Fruit fly (Drosophila melanogaster) whole organism, prepupa: Measurements from ENCODE around the gene CG14042.

Source experiments
- Blimp-1 ChIP-seq: fragments of 200-800 bp; sonication (Bioruptor generic); optimal IDR thresholded peaks from 3 replicates; lab custom pipeline; 2017; ENCODE audit warnings: missing biosample characterization, missing genetic modification characterization, mild to moderate bottlenecking, moderate library complexity, missing genetic modification reagents
- CG16779 ChIP-seq: fragments of 200-800 bp; sonication (Bioruptor generic); optimal IDR thresholded peaks from 3 replicates; lab custom pipeline; 2017; ENCODE audit warnings: missing biosample characterization, mild to moderate bottlenecking, missing genetic modification characterization
- CG6276 ChIP-seq: fragments of 200-800 bp; sonication (Bioruptor generic); optimal IDR thresholded peaks from 2 replicates; lab custom pipeline; 2017; ENCODE audit warnings: missing biosample characterization, mild to moderate bottlenecking, missing genetic modification characterization
- CG9139 ChIP-seq: fragments of 200-800 bp; sonication (Bioruptor generic); optimal IDR thresholded peaks from 3 replicates; lab custom pipeline; 2017; ENCODE audit warnings: missing biosample characterization, mild to moderate bottlenecking, missing genetic modification characterization
- Gug ChIP-seq: fragments of 200-800 bp; sonication (Bioruptor generic); IDR thresholded peaks from 2 replicates; pipeline ENCODE4 v1.3.6; 2022; ENCODE audit warnings: missing biosample characterization, missing genetic modification characterization
- Lpt ChIP-seq: fragments of 200-800 bp; sonication (Bioruptor generic); optimal IDR thresholded peaks from 3 replicates; lab custom pipeline; 2016; ENCODE audit warnings: missing biosample characterization, missing genetic modification characterization
- Sox102F ChIP-seq: fragments of 200-800 bp; sonication (Bioruptor generic); optimal IDR thresholded peaks from 2 replicates; lab custom pipeline; 2016; ENCODE audit warnings: missing biosample characterization, mild to moderate bottlenecking, missing genetic modification characterization
- achi ChIP-seq: fragments of 200-800 bp; sonication (Bioruptor generic); optimal IDR thresholded peaks from 3 replicates; lab custom pipeline; 2016; ENCODE audit warnings: missing biosample characterization, missing genetic modification characterization
- ss ChIP-seq, 2 experiments: fragments of 200-800 bp; sonication (Bioruptor generic); optimal IDR thresholded peaks; 2 replicates in 1 of 2; 3 replicates in 1 of 2; lab custom pipeline; 2017 to 2018; ENCODE audit warnings: mild to moderate bottlenecking in 2 of 2, missing biosample characterization in 2 of 2, missing genetic modification characterization in 2 of 2, moderate library complexity in 1 of 2

- TF ChIP-seq Blimp-1 (no peak), ss (GFP tag; optimal IDR thresholded peaks at IDR 0.05; lab: Kevin White, UChicago) (no peak), Gug (no peak), CG9139 (GFP tag; lab: Kevin White, UChicago) (no peak), Sox102F (GFP tag; lab: Kevin White, UChicago) (no peak), CG16779 (tag; lab: Kevin White, UChicago) (no peak), CG6276 (GFP tag; lab: Kevin White, UChicago) (no peak), achi (GFP tag; lab: Kevin White, UChicago) (no peak), Lpt (GFP tag; lab: Kevin White, UChicago) (no peak)
These were observed 5.6 kb upstream of the CG14042 start for dm6 chr2L:5031886-5032285.
